Worm (Caenorhabditis elegans) whole organism, L2 larva: ENCODE measurements around the gene ctr-9.

Experiments used
- C34F6.9 ChIP-seq: fragments of 150-350 bp; optimal IDR thresholded peaks from 2 replicates; lab custom pipeline; 2014; ENCODE audit warnings: missing biosample characterization, missing genetic modification characterization
- F13H6.1 ChIP-seq: sonication (generic microtip); optimal IDR thresholded peaks from 2 replicates; lab custom pipeline; 2016; ENCODE audit warnings: missing genetic modification characterization, missing compliant biosample characterization
- R02D3.7 ChIP-seq: fragments of 150-350 bp; optimal IDR thresholded peaks from 2 replicates; lab custom pipeline; 2014; ENCODE audit warnings: missing biosample characterization, missing genetic modification characterization
- Y55F3AM.14 ChIP-seq: fragments of 200-800 bp; sonication (Bioruptor generic); optimal IDR thresholded peaks from 2 replicates; lab custom pipeline; 2018; ENCODE audit warnings: mild to moderate bottlenecking, missing genetic modification characterization, missing compliant biosample characterization
- ZK546.5 ChIP-seq: sonication (generic microtip); optimal IDR thresholded peaks from 2 replicates; lab custom pipeline; 2017; ENCODE audit warnings: missing biosample characterization, missing genetic modification characterization
- aly-2 ChIP-seq: fragments of 150-350 bp; optimal IDR thresholded peaks from 2 replicates; lab custom pipeline; 2014; ENCODE audit warnings: missing biosample characterization, missing genetic modification characterization
- blmp-1 ChIP-seq: sonication (generic microtip); optimal IDR thresholded peaks from 2 replicates; lab custom pipeline; 2017; ENCODE audit warnings: missing genetic modification characterization, mild to moderate bottlenecking, missing compliant biosample characterization, antibody characterized with exemption, moderate library complexity; ENCODE audit not compliant: insufficient read depth
- ceh-16 ChIP-seq: fragments of 150-350 bp; optimal IDR thresholded peaks from 2 replicates; lab custom pipeline; 2014; ENCODE audit warnings: missing biosample characterization, missing genetic modification characterization
- crh-2 ChIP-seq: sonication (generic microtip); optimal IDR thresholded peaks from 2 replicates; lab custom pipeline; 2017; ENCODE audit warnings: missing biosample characterization, missing genetic modification characterization
- dmd-4 ChIP-seq: sonication (generic microtip); optimal IDR thresholded peaks from 2 replicates; lab custom pipeline; 2017; ENCODE audit warnings: missing biosample characterization, missing genetic modification characterization
- elt-3 ChIP-seq: sonication (generic microtip); optimal IDR thresholded peaks from 2 replicates; lab custom pipeline; 2017; ENCODE audit warnings: missing biosample characterization, missing genetic modification characterization
- fos-1 ChIP-seq: fragments of 150-350 bp; optimal IDR thresholded peaks from 2 replicates; lab custom pipeline; 2014; ENCODE audit warnings: missing biosample characterization, missing genetic modification characterization
- lin-11 ChIP-seq: fragments of 150-350 bp; sonication (generic microtip); optimal IDR thresholded peaks from 2 replicates; lab custom pipeline; 2014; ENCODE audit warnings: missing biosample characterization, missing genetic modification characterization, inconsistent platforms, mixed read lengths
- lin-13 ChIP-seq: fragments of 150-350 bp; optimal IDR thresholded peaks from 2 replicates; lab custom pipeline; 2014; ENCODE audit warnings: missing biosample characterization, missing genetic modification reagents, missing genetic modification characterization
- lin-39 ChIP-seq: fragments of 150-350 bp; optimal IDR thresholded peaks from 2 replicates; lab custom pipeline; 2014; ENCODE audit warnings: missing biosample characterization, missing genetic modification reagents, missing genetic modification characterization
- lsy-2 ChIP-seq, 2 experiments: fragments of 150-350 bp in 1 of 2; sonication (generic microtip) in 1 of 2; optimal IDR thresholded peaks; 2 replicates each; lab custom pipeline; 2014 to 2017; ENCODE audit warnings: missing biosample characterization in 2 of 2, missing genetic modification characterization in 2 of 2
- mbf-1 ChIP-seq: sonication (generic microtip); optimal IDR thresholded peaks from 2 replicates; lab custom pipeline; 2017; ENCODE audit warnings: missing biosample characterization, missing genetic modification characterization
- mdl-1 ChIP-seq, 2 experiments: fragments of 150-350 bp in 1 of 2; sonication (generic microtip) in 1 of 2; optimal IDR thresholded peaks; 2 replicates each; lab custom pipeline; 2017; ENCODE audit warnings: missing biosample characterization in 2 of 2, missing genetic modification characterization in 2 of 2
- nhr-10 ChIP-seq: sonication (generic microtip); optimal IDR thresholded peaks from 2 replicates; lab custom pipeline; 2017; ENCODE audit warnings: missing biosample characterization, missing genetic modification characterization
- nhr-12 ChIP-seq: fragments of 150-350 bp; optimal IDR thresholded peaks from 2 replicates; lab custom pipeline; 2014; ENCODE audit warnings: missing biosample characterization, missing genetic modification characterization
- nhr-129 ChIP-seq: fragments of 150-350 bp; optimal IDR thresholded peaks from 2 replicates; lab custom pipeline; 2014; ENCODE audit warnings: missing biosample characterization, missing genetic modification characterization
- nhr-21 ChIP-seq: fragments of 150-350 bp; optimal IDR thresholded peaks from 2 replicates; lab custom pipeline; 2014; ENCODE audit warnings: missing biosample characterization, missing genetic modification characterization
- nhr-23 ChIP-seq: fragments of 150-350 bp; optimal IDR thresholded peaks from 2 replicates; lab custom pipeline; 2014; ENCODE audit warnings: missing biosample characterization, missing genetic modification reagents, missing genetic modification characterization
- nhr-237 ChIP-seq: fragments of 150-350 bp; optimal IDR thresholded peaks from 2 replicates; lab custom pipeline; 2014; ENCODE audit warnings: missing biosample characterization, missing genetic modification characterization
- nhr-6 ChIP-seq: fragments of 150-350 bp; optimal IDR thresholded peaks from 2 replicates; lab custom pipeline; 2014; ENCODE audit warnings: missing biosample characterization, missing genetic modification characterization
- peb-1 ChIP-seq: fragments of 150-350 bp; optimal IDR thresholded peaks from 2 replicates; lab custom pipeline; 2014; ENCODE audit warnings: missing biosample characterization, missing genetic modification characterization
- skn-1 ChIP-seq: sonication (generic microtip); optimal IDR thresholded peaks from 2 replicates; lab custom pipeline; 2017; ENCODE audit warnings: missing biosample characterization, missing genetic modification characterization
- sma-3 ChIP-seq: sonication (generic microtip); optimal IDR thresholded peaks from 2 replicates; lab custom pipeline; 2016; ENCODE audit warnings: missing genetic modification reagents, missing genetic modification characterization, missing compliant biosample characterization
- unc-39 ChIP-seq: fragments of 150-350 bp; optimal IDR thresholded peaks from 2 replicates; lab custom pipeline; 2014; ENCODE audit warnings: missing biosample characterization, missing genetic modification characterization
- unc-55 ChIP-seq: fragments of 150-350 bp; sonication (generic microtip); optimal IDR thresholded peaks from 3 replicates; lab custom pipeline; 2014; ENCODE audit warnings: missing biosample characterization, missing genetic modification reagents, missing genetic modification characterization
- unc-62 ChIP-seq: fragments of 150-350 bp; optimal IDR thresholded peaks from 2 replicates; lab custom pipeline; 2014; ENCODE audit warnings: missing biosample characterization, missing genetic modification reagents, missing genetic modification characterization
- zag-1 ChIP-seq: fragments of 150-350 bp; optimal IDR thresholded peaks from 2 replicates; lab custom pipeline; 2014; ENCODE audit warnings: missing biosample characterization, missing genetic modification characterization
- ztf-1 ChIP-seq: fragments of 200-800 bp; sonication (Bioruptor generic); conservative IDR thresholded peaks from 2 replicates; pipeline ENCODE4 v1.3.6; 2022; ENCODE audit warnings: missing genetic modification characterization, missing compliant biosample characterization
- ztf-11 ChIP-seq: sonication (generic microtip); optimal IDR thresholded peaks from 2 replicates; lab custom pipeline; 2017; ENCODE audit warnings: missing biosample characterization, missing genetic modification characterization
- ztf-4 ChIP-seq: fragments of 150-350 bp; optimal IDR thresholded peaks from 2 replicates; lab custom pipeline; 2014; ENCODE audit warnings: missing biosample characterization, missing genetic modification characterization

Gene ctr-9

DNA sequence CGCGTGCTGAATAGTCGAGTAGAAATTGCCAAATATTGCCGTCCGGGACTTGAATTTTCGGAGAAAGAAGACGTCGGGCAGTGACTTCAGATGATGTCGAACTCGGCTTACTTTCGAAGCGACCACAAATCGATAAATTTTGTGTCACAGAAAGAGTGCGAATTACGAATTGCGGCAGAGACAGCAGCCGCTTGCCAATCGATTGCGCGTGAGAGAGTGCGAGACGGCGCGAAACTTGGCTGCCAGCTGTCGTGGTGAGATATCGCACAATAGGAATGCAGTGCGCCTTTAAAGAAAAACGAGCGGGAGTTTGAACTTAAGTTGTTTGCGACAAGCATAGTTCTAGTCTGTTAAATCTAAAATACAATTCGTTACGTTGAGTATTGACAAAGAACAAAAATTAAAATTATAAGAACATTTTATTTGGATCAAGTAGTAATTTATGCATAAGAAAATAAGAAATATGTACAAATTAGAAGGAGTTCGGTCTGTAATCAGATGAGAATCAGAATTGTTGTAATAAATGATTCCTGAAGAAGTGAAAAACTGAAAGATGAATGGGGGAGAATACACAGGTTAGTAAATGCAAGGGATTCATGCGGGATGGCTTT lies 47.7 kb upstream of the ctr-9 start, which contains the start of gene pir-2 (continued):
- TF ChIP-seq lin-11 (tag; lab: Kevin White, UChicago) (peak; percentile 90), nhr-6 (tag; lab: Kevin White, UChicago) (peak; percentile 41), ZK546.5 (peak; percentile 58), lin-39 (tag; lab: Kevin White, UChicago) (no peak), ceh-16 (tag; lab: Kevin White, UChicago) (peak; percentile 39), sma-3 (GFP tag; lab: Kevin White, UChicago) (peak; percentile 78), ztf-4 (tag; lab: Kevin White, UChicago) (peak; percentile 63), C34F6.9 (peak; percentile 74), R02D3.7 (tag; lab: Kevin White, UChicago) (no peak), skn-1 (no peak), nhr-21 (peak; percentile 74), zag-1 (tag; lab: Kevin White, UChicago) (peak; percentile 74), mdl-1 (tag; optimal IDR thresholded peaks at IDR 0.05; lab: Kevin White, UChicago) (peak; percentile 28 to 46), elt-3 (tag; lab: Kevin White, UChicago) (no peak), nhr-237 (tag; lab: Kevin White, UChicago) (no peak), lsy-2 (tag; optimal IDR thresholded peaks at IDR 0.05; lab: Kevin White, UChicago) (peak; percentile 70 to 93), ztf-1 (GFP tag; lab: Robert Waterston, UW) (no peak), F13H6.1 (tag; lab: Kevin White, UChicago) (peak; percentile 83), ztf-11 (tag; lab: Kevin White, UChicago) (no peak)

DNA sequence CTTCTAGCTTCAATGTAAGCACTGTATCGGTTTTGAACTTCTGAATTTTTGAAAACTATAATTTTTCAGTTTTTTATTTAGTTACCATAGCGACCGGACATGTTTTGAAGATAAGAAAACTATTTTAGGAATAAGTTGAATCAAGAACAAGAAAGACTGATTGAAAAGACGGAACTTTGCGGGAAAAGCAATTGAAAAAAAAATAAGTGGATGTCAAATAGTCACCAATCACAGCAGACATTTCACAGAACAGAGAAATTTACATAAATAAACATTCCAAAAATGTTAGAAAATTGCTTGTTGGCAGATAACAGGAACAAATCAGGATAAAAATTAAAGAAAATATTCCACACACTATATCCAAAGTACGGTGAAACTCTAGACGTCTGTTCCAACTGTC lies 41.4 kb upstream of the ctr-9 start, which contains the start of gene F54C8.6:
F54C8.6 (minus strand) TSS at position 101 of the 400 bp plus-strand sequence.
- TF ChIP-seq unc-39 (tag; lab: Kevin White, UChicago) (no peak), fos-1 (no peak), lin-39 (tag; lab: Kevin White, UChicago) (no peak), nhr-10 (tag; lab: Kevin White, UChicago) (no peak), ZK546.5 (no peak)
- TF ChIP-seq, all 48 proteins: peak for 0

DNA sequence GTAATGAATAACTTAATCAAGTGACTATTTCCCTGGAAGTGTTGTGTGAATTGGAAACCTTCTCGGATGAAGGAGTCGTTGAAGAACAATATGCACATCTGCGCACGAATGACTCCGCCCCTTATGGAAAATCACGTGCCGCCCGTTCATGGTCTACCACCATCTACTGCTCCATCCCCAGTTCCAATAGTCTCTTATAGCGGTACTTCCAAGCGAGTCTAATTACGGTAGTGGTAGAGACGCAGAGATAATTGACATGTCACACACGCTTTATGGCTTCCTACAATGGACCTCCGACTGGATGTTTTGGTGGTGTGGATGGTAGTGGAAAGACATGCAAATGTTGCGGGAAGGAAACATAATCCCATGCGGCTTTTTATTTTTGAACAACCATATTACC lies 40.3 kb upstream of the ctr-9 start:
- TF ChIP-seq mbf-1 (tag; lab: Kevin White, UChicago) (no peak), nhr-129 (tag; lab: Kevin White, UChicago) (peak; percentile 42), C34F6.9 (peak; percentile 65), nhr-12 (tag; lab: Kevin White, UChicago) (no peak), nhr-10 (tag; lab: Kevin White, UChicago) (no peak), lin-39 (tag; lab: Kevin White, UChicago) (no peak), lsy-2 (tag; optimal IDR thresholded peaks at IDR 0.05; lab: Kevin White, UChicago) (peak in 1 of 2 experiments; percentile 18)

- no peak for TF ChIP-seq lin-11 (tag; lab: Kevin White, UChicago)
- no peak for TF ChIP-seq crh-2 (tag; lab: Kevin White, UChicago)
- TF ChIP-seq fos-1, result no peak
- no peak for TF ChIP-seq Y55F3AM.14 (GFP tag; lab: Kevin White, UChicago)
- TF ChIP-seq ztf-4 (tag; lab: Kevin White, UChicago), result no peak
- TF ChIP-seq nhr-21, result no peak
- TF ChIP-seq R02D3.7 (tag; lab: Kevin White, UChicago), result no peak
- no peak for TF ChIP-seq ceh-16 (tag; lab: Kevin White, UChicago)
- no peak for TF ChIP-seq aly-2 (tag; lab: Kevin White, UChicago)
- no peak for TF ChIP-seq ztf-1 (GFP tag; lab: Robert Waterston, UW)
- no peak for TF ChIP-seq dmd-4 (tag; lab: Kevin White, UChicago)
- no peak for TF ChIP-seq unc-62 (GFP tag; lab: Kevin White, UChicago)
- no peak for TF ChIP-seq lin-13 (GFP tag; lab: Kevin White, UChicago)
- TF ChIP-seq mdl-1 (tag; optimal IDR thresholded peaks at IDR 0.05; lab: Kevin White, UChicago), result no peak
- TF ChIP-seq nhr-6 (tag; lab: Kevin White, UChicago), result no peak
- TF ChIP-seq nhr-10 (tag; lab: Kevin White, UChicago), result no peak
- no peak for TF ChIP-seq peb-1 (tag; lab: Kevin White, UChicago)
- TF ChIP-seq skn-1, result no peak
- no peak for TF ChIP-seq mbf-1 (tag; lab: Kevin White, UChicago)
Measured at ce11 chrIII:9453962-9454361, 37.2 kb upstream of the ctr-9 start, which contains the start of gene F54C8.7. TSS of gene F54C8.7 (minus strand) at chrIII:9454062.

ce11 chrIII:9454730-9455129 lies 36.5 kb upstream of the ctr-9 start:
- TF ChIP-seq blmp-1 (tag; lab: Kevin White, UChicago), result peak; percentile 58
- TF ChIP-seq zag-1 (tag; lab: Kevin White, UChicago), result no peak
- TF ChIP-seq nhr-23 (tag; lab: Kevin White, UChicago), result no peak
- TF ChIP-seq nhr-12 (tag; lab: Kevin White, UChicago), result no peak
- TF ChIP-seq unc-55 (GFP tag; lab: Kevin White, UChicago), result peak; percentile 30
- TF ChIP-seq, all 48 proteins: peak for 2
